Worm (Caenorhabditis elegans) whole organism, L1 larva: Measurements from ENCODE around the gene swm-1.
A peak's percentile ranks its signal among the peaks of the same experiment; 100 is the strongest.

Experiments used
- C16A3.4 ChIP-seq: fragments of 150-350 bp; optimal IDR thresholded peaks from 2 replicates; lab custom pipeline; 2014; ENCODE audit warnings: missing biosample characterization, missing genetic modification characterization
- C34B4.2 ChIP-seq: sonication (generic microtip); optimal IDR thresholded peaks from 2 replicates; lab custom pipeline; 2017; ENCODE audit warnings: mild to moderate bottlenecking, missing genetic modification characterization, missing compliant biosample characterization
- F16B12.6 ChIP-seq: fragments of 150-350 bp; optimal IDR thresholded peaks from 2 replicates; lab custom pipeline; 2014; ENCODE audit warnings: missing biosample characterization, missing genetic modification characterization
- Y116A8C.19 ChIP-seq: sonication (generic microtip); optimal IDR thresholded peaks from 2 replicates; lab custom pipeline; 2016; ENCODE audit warnings: missing compliant biosample characterization, missing genetic modification characterization, borderline replicate concordance
- aha-1 ChIP-seq: fragments of 150-350 bp; optimal IDR thresholded peaks from 2 replicates; lab custom pipeline; 2014; ENCODE audit warnings: missing biosample characterization, missing genetic modification characterization
- aly-2 ChIP-seq: fragments of 150-350 bp; optimal IDR thresholded peaks from 2 replicates; lab custom pipeline; 2014; ENCODE audit warnings: missing biosample characterization, missing genetic modification characterization
- blmp-1 ChIP-seq: fragments of 150-350 bp; optimal IDR thresholded peaks from 2 replicates; lab custom pipeline; 2014; ENCODE audit warnings: missing biosample characterization, missing genetic modification characterization
- ceh-8 ChIP-seq: fragments of 200-800 bp; sonication (Bioruptor generic); optimal IDR thresholded peaks from 2 replicates; lab custom pipeline; 2018; ENCODE audit warnings: mild to moderate bottlenecking, missing genetic modification characterization, moderate library complexity, missing compliant biosample characterization
- ceh-82 ChIP-seq, 3 experiments: fragments of 150-350 bp in 1 of 3; sonication (generic microtip) in 2 of 3; optimal IDR thresholded peaks; 2 replicates each; lab custom pipeline; 2014 to 2017; ENCODE audit warnings: missing biosample characterization in 3 of 3, missing genetic modification characterization in 3 of 3
- ceh-88 ChIP-seq: fragments of 200-800 bp; sonication (Bioruptor generic); IDR thresholded peaks from 2 replicates; pipeline ENCODE4 v1.3.6; 2022; ENCODE audit warnings: missing genetic modification characterization, missing compliant biosample characterization
- ces-1 ChIP-seq: fragments of 150-350 bp; optimal IDR thresholded peaks from 2 replicates; lab custom pipeline; 2014; ENCODE audit warnings: missing biosample characterization, missing genetic modification reagents, missing genetic modification characterization
- dsc-1 ChIP-seq: sonication (generic microtip); optimal IDR thresholded peaks from 2 replicates; lab custom pipeline; 2016; ENCODE audit warnings: mild to moderate bottlenecking, missing genetic modification characterization, missing compliant biosample characterization
- efl-3 ChIP-seq: fragments of 200-800 bp; sonication (Bioruptor generic); optimal IDR thresholded peaks from 2 replicates; lab custom pipeline; 2018; ENCODE audit warnings: mild to moderate bottlenecking, missing genetic modification characterization, missing compliant biosample characterization
- egl-27 ChIP-seq, 2 experiments: fragments of 150-350 bp in 1 of 2; sonication (generic microtip); optimal IDR thresholded peaks; 3 replicates each; lab custom pipeline; 2017 to 2018; ENCODE audit warnings: missing biosample characterization in 2 of 2, missing genetic modification characterization in 2 of 2, missing genetic modification reagents in 2 of 2
- elt-2 ChIP-seq: sonication (generic microtip); optimal IDR thresholded peaks from 2 replicates; lab custom pipeline; 2016; ENCODE audit warnings: missing genetic modification characterization, mild to moderate bottlenecking, inconsistent platforms, missing compliant biosample characterization, missing genetic modification reagents
- elt-3 ChIP-seq, 6 experiments: fragments of 150-350 bp in 1 of 6; sonication (generic microtip); optimal IDR thresholded peaks; 2 replicates each; lab custom pipeline; 2017 to 2018; ENCODE audit warnings: missing biosample characterization in 6 of 6, missing genetic modification characterization in 6 of 6, inconsistent platforms in 1 of 6
- ets-5 ChIP-seq: fragments of 200-800 bp; sonication (Bioruptor generic); IDR thresholded peaks from 2 replicates; pipeline ENCODE4 v1.3.6; 2022; ENCODE audit warnings: missing genetic modification characterization, missing compliant biosample characterization
- fkh-10 ChIP-seq: sonication (generic microtip); optimal IDR thresholded peaks from 2 replicates; lab custom pipeline; 2017; ENCODE audit warnings: missing biosample characterization, missing genetic modification reagents, missing genetic modification characterization
- fos-1 ChIP-seq: fragments of 150-350 bp; optimal IDR thresholded peaks from 2 replicates; lab custom pipeline; 2014; ENCODE audit warnings: missing biosample characterization, missing genetic modification characterization
- hlh-4 ChIP-seq: sonication (generic microtip); optimal IDR thresholded peaks from 2 replicates; lab custom pipeline; 2016; ENCODE audit warnings: mild to moderate bottlenecking, missing genetic modification characterization, missing compliant biosample characterization
- irx-1 ChIP-seq: sonication (generic microtip); optimal IDR thresholded peaks from 2 replicates; lab custom pipeline; 2016; ENCODE audit warnings: missing genetic modification characterization, missing compliant biosample characterization
- lin-13 ChIP-seq: fragments of 150-350 bp; optimal IDR thresholded peaks from 2 replicates; lab custom pipeline; 2014; ENCODE audit warnings: missing biosample characterization, missing genetic modification reagents, missing genetic modification characterization
- lin-35 ChIP-seq, 2 experiments: fragments of 150-350 bp; optimal IDR thresholded peaks; 2 replicates each; lab custom pipeline; 2014; ENCODE audit warnings: missing biosample characterization in 2 of 2, missing genetic modification characterization in 2 of 2, missing genetic modification reagents in 2 of 2
- lin-39 ChIP-seq: fragments of 150-350 bp; optimal IDR thresholded peaks from 2 replicates; lab custom pipeline; 2014; ENCODE audit warnings: missing biosample characterization, missing genetic modification reagents, missing genetic modification characterization
- lir-3 ChIP-seq: sonication (generic microtip); optimal IDR thresholded peaks from 2 replicates; lab custom pipeline; 2016; ENCODE audit warnings: mild to moderate bottlenecking, missing genetic modification characterization, moderate library complexity, missing compliant biosample characterization; ENCODE audit not compliant: poor library complexity
- lsy-2 ChIP-seq, 2 experiments: fragments of 150-350 bp; optimal IDR thresholded peaks; 2 replicates each; lab custom pipeline; 2014; ENCODE audit warnings: missing biosample characterization in 2 of 2, missing genetic modification characterization in 2 of 2
- mef-2 ChIP-seq: fragments of 150-350 bp; optimal IDR thresholded peaks from 2 replicates; lab custom pipeline; 2014; ENCODE audit warnings: missing biosample characterization, missing genetic modification characterization
- mep-1 ChIP-seq: fragments of 150-350 bp; optimal IDR thresholded peaks from 2 replicates; lab custom pipeline; 2014; ENCODE audit warnings: missing biosample characterization, missing genetic modification characterization
- nhr-11 ChIP-seq: fragments of 150-350 bp; optimal IDR thresholded peaks from 2 replicates; lab custom pipeline; 2014; ENCODE audit warnings: missing biosample characterization, missing genetic modification characterization
- nhr-19 ChIP-seq: fragments of 200-800 bp; sonication (Bioruptor generic); conservative IDR thresholded peaks from 2 replicates; pipeline ENCODE4 v1.3.6; 2022; ENCODE audit warnings: missing genetic modification characterization, missing compliant biosample characterization
- nhr-20 ChIP-seq: sonication (generic microtip); optimal IDR thresholded peaks from 2 replicates; lab custom pipeline; 2016; ENCODE audit warnings: mild to moderate bottlenecking, missing genetic modification characterization, missing compliant biosample characterization
- nhr-237 ChIP-seq: fragments of 150-350 bp; optimal IDR thresholded peaks from 2 replicates; lab custom pipeline; 2014; ENCODE audit warnings: missing biosample characterization, missing genetic modification characterization
- nhr-28 ChIP-seq: fragments of 150-350 bp; optimal IDR thresholded peaks from 2 replicates; lab custom pipeline; 2014; ENCODE audit warnings: missing biosample characterization, missing genetic modification characterization
- nhr-47 ChIP-seq: sonication (generic microtip); optimal IDR thresholded peaks from 2 replicates; lab custom pipeline; 2016; ENCODE audit warnings: mild to moderate bottlenecking, missing genetic modification characterization, moderate library complexity, missing compliant biosample characterization
- nhr-71 ChIP-seq: sonication (generic microtip); optimal IDR thresholded peaks from 2 replicates; lab custom pipeline; 2016; ENCODE audit warnings: mild to moderate bottlenecking, missing genetic modification characterization, moderate library complexity, missing compliant biosample characterization
- nhr-77 ChIP-seq: fragments of 150-350 bp; optimal IDR thresholded peaks from 2 replicates; lab custom pipeline; 2014; ENCODE audit warnings: missing biosample characterization, missing genetic modification characterization
- nhr-90 ChIP-seq: sonication (generic microtip); optimal IDR thresholded peaks from 2 replicates; lab custom pipeline; 2016; ENCODE audit warnings: mild to moderate bottlenecking, missing genetic modification characterization, missing compliant biosample characterization; ENCODE audit not compliant: poor library complexity
- pag-3 ChIP-seq: sonication (generic microtip); optimal IDR thresholded peaks from 2 replicates; lab custom pipeline; 2017; ENCODE audit warnings: missing genetic modification characterization, mild to moderate bottlenecking, missing compliant biosample characterization, antibody characterized with exemption, borderline replicate concordance; ENCODE audit not compliant: insufficient read depth
- pqm-1 ChIP-seq: sonication (generic microtip); optimal IDR thresholded peaks from 3 replicates; lab custom pipeline; 2017; ENCODE audit warnings: missing biosample characterization, missing genetic modification characterization
- rnt-1 ChIP-seq: sonication (generic microtip); optimal IDR thresholded peaks from 2 replicates; lab custom pipeline; 2016; ENCODE audit warnings: mild to moderate bottlenecking, missing genetic modification characterization, moderate library complexity, missing compliant biosample characterization
- skn-1 ChIP-seq: fragments of 150-350 bp; optimal IDR thresholded peaks from 2 replicates; lab custom pipeline; 2014; ENCODE audit warnings: missing biosample characterization, missing genetic modification characterization
- snpc-4 ChIP-seq: fragments of 150-350 bp; optimal IDR thresholded peaks from 2 replicates; lab custom pipeline; 2014; ENCODE audit warnings: missing biosample characterization, missing genetic modification characterization
- sptf-1 ChIP-seq: fragments of 150-350 bp; optimal IDR thresholded peaks from 2 replicates; lab custom pipeline; 2014; ENCODE audit warnings: missing biosample characterization, missing genetic modification characterization
- sup-37 ChIP-seq: fragments of 200-800 bp; sonication (Bioruptor generic); optimal IDR thresholded peaks from 2 replicates; lab custom pipeline; 2018; ENCODE audit warnings: mild to moderate bottlenecking, missing genetic modification characterization, missing compliant biosample characterization
- swsn-7 ChIP-seq: sonication (generic microtip); optimal IDR thresholded peaks from 2 replicates; lab custom pipeline; 2016; ENCODE audit warnings: missing genetic modification characterization, missing compliant biosample characterization
- unc-130 ChIP-seq: fragments of 150-350 bp; optimal IDR thresholded peaks from 2 replicates; lab custom pipeline; 2017; ENCODE audit warnings: missing biosample characterization, missing genetic modification characterization, inconsistent platforms
- unc-30 ChIP-seq: sonication (generic microtip); optimal IDR thresholded peaks from 2 replicates; lab custom pipeline; 2017; ENCODE audit warnings: missing biosample characterization, missing genetic modification characterization
- unc-86 ChIP-seq: sonication (generic microtip); optimal IDR thresholded peaks from 2 replicates; lab custom pipeline; 2016; ENCODE audit warnings: missing genetic modification characterization, missing compliant biosample characterization
- unc-98 ChIP-seq: fragments of 200-800 bp; sonication (Bioruptor generic); IDR thresholded peaks from 2 replicates; pipeline ENCODE4 v1.3.6; 2022; ENCODE audit warnings: missing genetic modification characterization, missing compliant biosample characterization
- vab-15 ChIP-seq: sonication (generic microtip); optimal IDR thresholded peaks from 2 replicates; lab custom pipeline; 2017; ENCODE audit warnings: missing genotype, mild to moderate bottlenecking, missing genetic modification characterization, missing compliant biosample characterization
- zag-1 ChIP-seq: fragments of 150-350 bp; optimal IDR thresholded peaks from 2 replicates; lab custom pipeline; 2014; ENCODE audit warnings: missing biosample characterization, missing genetic modification characterization
- zip-4 ChIP-seq: fragments of 200-800 bp; sonication (Bioruptor generic); optimal IDR thresholded peaks from 2 replicates; lab custom pipeline; 2018; ENCODE audit warnings: mild to moderate bottlenecking, missing genetic modification characterization, moderate library complexity, missing compliant biosample characterization

The swm-1 gene

ce11 chrV:9095613-9096317 is 41.1 kb upstream of the swm-1 start, which contains the start of gene F21C10.10 (continued):
- no peak for TF ChIP-seq C34B4.2 (tag; lab: Kevin White, UChicago)
- no peak for TF ChIP-seq aly-2 (tag; lab: Kevin White, UChicago)
- TF ChIP-seq zag-1: no peak
- peak; percentile 59 for TF ChIP-seq lin-13 (GFP tag; lab: Kevin White, UChicago)
- peak in 2 of 3 experiments; percentile 9 to 31 for TF ChIP-seq ceh-82 (tag; optimal IDR thresholded peaks at IDR 0.05; lab: Kevin White, UChicago)
- TF ChIP-seq unc-86 (tag; lab: Kevin White, UChicago): no peak
- peak; percentile 94 for TF ChIP-seq nhr-71 (tag; lab: Kevin White, UChicago)
- no peak for TF ChIP-seq zip-4 (GFP tag; lab: Kevin White, UChicago)
- TF ChIP-seq lsy-2 (tag; optimal IDR thresholded peaks at IDR 0.05; lab: Kevin White, UChicago): peak; percentile 70 to 74
- TF ChIP-seq unc-130 (tag; lab: Kevin White, UChicago): peak; percentile 9
- TF ChIP-seq C16A3.4 (tag; lab: Kevin White, UChicago): peak; percentile 75
- TF ChIP-seq nhr-20 (tag; lab: Kevin White, UChicago): peak; percentile 97
- peak; percentile 62 for TF ChIP-seq swsn-7 (tag; lab: Kevin White, UChicago)
- no peak for TF ChIP-seq fos-1 (tag; lab: Kevin White, UChicago)
- TF ChIP-seq nhr-90 (tag; lab: Kevin White, UChicago): peak; percentile 84
- TF ChIP-seq sptf-1 (tag; lab: Kevin White, UChicago): no peak
- TF ChIP-seq F16B12.6 (tag; lab: Kevin White, UChicago): no peak
- TF ChIP-seq blmp-1 (tag; lab: Kevin White, UChicago): peak; percentile 83
- peak; percentile 58 to 87 for TF ChIP-seq lin-35 (GFP tag; optimal IDR thresholded peaks at IDR 0.05; lab: Kevin White, UChicago)
- TF ChIP-seq pqm-1 (tag; lab: Kevin White, UChicago): no peak
- TF ChIP-seq nhr-11 (tag; lab: Kevin White, UChicago): peak; percentile 23
- TF ChIP-seq elt-3 (tag; optimal IDR thresholded peaks at IDR 0.05; lab: Kevin White, UChicago): peak in 3 of 6 experiments; percentile 59 to 91 (median 81)
- no peak for TF ChIP-seq pag-3
- peak; percentile 77 for TF ChIP-seq skn-1 (tag; lab: Kevin White, UChicago)
- TF ChIP-seq ets-5 (GFP tag; lab: Robert Waterston, UW): no peak
- peak; percentile 33 to 39 for TF ChIP-seq egl-27 (tag; optimal IDR thresholded peaks at IDR 0.05; lab: Kevin White, UChicago)
- peak; percentile 67 for TF ChIP-seq rnt-1
- TF ChIP-seq unc-98 (GFP tag; lab: Robert Waterston, UW): no peak
- TF ChIP-seq irx-1 (tag; lab: Kevin White, UChicago): peak; percentile 69
- no peak for TF ChIP-seq ces-1 (GFP tag; lab: Kevin White, UChicago)
- no peak for TF ChIP-seq lin-39 (tag; lab: Kevin White, UChicago)
- TF ChIP-seq nhr-77 (tag; lab: Kevin White, UChicago): peak; percentile 36
- no peak for TF ChIP-seq nhr-28
- TF ChIP-seq dsc-1 (tag; lab: Kevin White, UChicago): peak; percentile 21
- no peak for TF ChIP-seq Y116A8C.19
- TF ChIP-seq hlh-4 (tag; lab: Kevin White, UChicago): no peak
- peak; percentile 70 for TF ChIP-seq nhr-47 (tag; lab: Kevin White, UChicago)
- TF ChIP-seq ceh-8 (GFP tag; lab: Kevin White, UChicago): no peak
- TF ChIP-seq elt-2 (tag; lab: Kevin White, UChicago): peak; percentile 83
- no peak for TF ChIP-seq efl-3 (GFP tag; lab: Kevin White, UChicago)
- TF ChIP-seq nhr-19: peak; percentile 96
- TF ChIP-seq vab-15 (tag; lab: Kevin White, UChicago): no peak
- TF ChIP-seq unc-30 (tag; lab: Kevin White, UChicago): no peak
- no peak for TF ChIP-seq mef-2 (tag; lab: Kevin White, UChicago)
- no peak for TF ChIP-seq fkh-10
- TF ChIP-seq ceh-88: no peak
- peak; percentile 67 for TF ChIP-seq snpc-4 (tag; lab: Kevin White, UChicago)
- no peak for TF ChIP-seq aha-1 (tag; lab: Kevin White, UChicago)
- no peak for TF ChIP-seq lir-3
- no peak for TF ChIP-seq nhr-237 (tag; lab: Kevin White, UChicago)
- peak; percentile 87 for TF ChIP-seq mep-1 (tag; lab: Kevin White, UChicago)
- peak; percentile 8 for TF ChIP-seq sup-37
